Fruit fly (Drosophila melanogaster) whole organism, adult: ENCODE results near the gene CG10804.

Source experiments
- CG11617 ChIP-seq: fragments of 200-800 bp; sonication (Bioruptor generic); optimal IDR thresholded peaks from 2 replicates; lab custom pipeline; 2017; ENCODE audit warnings: mild to moderate bottlenecking, missing biosample characterization, missing genetic modification reagents, missing genetic modification characterization
- CG12768 ChIP-seq: fragments of 200-800 bp; sonication (Bioruptor generic); optimal IDR thresholded peaks from 2 replicates; lab custom pipeline; 2017; ENCODE audit warnings: missing biosample characterization, missing genetic modification characterization, mild to moderate bottlenecking, moderate library complexity, missing genetic modification reagents
- CG14711 ChIP-seq: fragments of 200-800 bp; sonication (Bioruptor generic); optimal IDR thresholded peaks from 2 replicates; lab custom pipeline; 2018; ENCODE audit warnings: missing biosample characterization, mild to moderate bottlenecking, missing genetic modification characterization, moderate library complexity
- CG1620 ChIP-seq: fragments of 200-800 bp; sonication (Bioruptor generic); optimal IDR thresholded peaks from 2 replicates; lab custom pipeline; 2016; ENCODE audit warnings: missing biosample characterization, missing genetic modification characterization
- CG33017 ChIP-seq: fragments of 200-800 bp; sonication (Bioruptor generic); optimal IDR thresholded peaks from 2 replicates; lab custom pipeline; 2018; ENCODE audit warnings: missing biosample characterization, mild to moderate bottlenecking, missing genetic modification characterization, moderate library complexity
- CG5204 ChIP-seq: fragments of 200-800 bp; sonication (Bioruptor generic); optimal IDR thresholded peaks from 2 replicates; lab custom pipeline; 2016; ENCODE audit warnings: missing biosample characterization, missing genetic modification characterization
- CG7045 ChIP-seq: fragments of 200-800 bp; sonication (Bioruptor generic); optimal IDR thresholded peaks from 2 replicates; lab custom pipeline; 2017; ENCODE audit warnings: missing biosample characterization, mild to moderate bottlenecking, missing genetic modification characterization
- CG7101 ChIP-seq: fragments of 200-800 bp; sonication (Bioruptor generic); optimal IDR thresholded peaks from 2 replicates; lab custom pipeline; 2018; ENCODE audit warnings: missing biosample characterization, mild to moderate bottlenecking, missing genetic modification characterization, moderate library complexity
- Clk ChIP-seq: fragments of 200-800 bp; sonication (Bioruptor generic); optimal IDR thresholded peaks from 2 replicates; lab custom pipeline; 2017; ENCODE audit warnings: missing biosample characterization, missing genetic modification characterization
- Crg-1 ChIP-seq: fragments of 200-800 bp; sonication (Bioruptor generic); optimal IDR thresholded peaks from 2 replicates; lab custom pipeline; 2016; ENCODE audit warnings: missing biosample characterization, missing genetic modification characterization
- Hr96 ChIP-seq: fragments of 200-800 bp; sonication (Bioruptor generic); optimal IDR thresholded peaks from 2 replicates; lab custom pipeline; 2016; ENCODE audit warnings: missing biosample characterization, missing genetic modification characterization
- Mnt ChIP-seq: fragments of 200-800 bp; sonication (Bioruptor generic); optimal IDR thresholded peaks from 2 replicates; lab custom pipeline; 2016; ENCODE audit warnings: missing biosample characterization, mild to moderate bottlenecking, missing genetic modification characterization
- bab1 ChIP-seq: fragments of 200-800 bp; sonication (Bioruptor generic); optimal IDR thresholded peaks from 3 replicates; lab custom pipeline; 2019; ENCODE audit warnings: missing biosample characterization, mild to moderate bottlenecking, missing genetic modification characterization, moderate library complexity
- cic ChIP-seq: fragments of 200-800 bp; sonication (Bioruptor generic); optimal IDR thresholded peaks from 2 replicates; lab custom pipeline; 2017; ENCODE audit warnings: missing biosample characterization, mild to moderate bottlenecking, missing genetic modification characterization, moderate library complexity
- cnc ChIP-seq, 2 experiments: fragments of >200 bp; optimal IDR thresholded peaks; 2 replicates each; lab custom pipeline; 2017
- kay ChIP-seq: fragments of 200-800 bp; sonication (Bioruptor generic); peaks from one replicate; lab custom pipeline; 2016; ENCODE audit warnings: missing biosample characterization, missing genetic modification characterization, borderline replicate concordance
- ovo ChIP-seq: fragments of 200-800 bp; sonication (Bioruptor generic); optimal IDR thresholded peaks from 2 replicates; lab custom pipeline; 2016; ENCODE audit warnings: missing biosample characterization, missing genetic modification characterization
- pad ChIP-seq: fragments of 200-800 bp; sonication (Bioruptor generic); optimal IDR thresholded peaks from 3 replicates; lab custom pipeline; 2017; ENCODE audit warnings: missing biosample characterization, missing genetic modification characterization, mild to moderate bottlenecking, moderate library complexity, missing genetic modification reagents
- tj ChIP-seq: fragments of 200-800 bp; sonication (Bioruptor generic); optimal IDR thresholded peaks from 3 replicates; lab custom pipeline; 2017; ENCODE audit warnings: missing biosample characterization, mild to moderate bottlenecking, missing genetic modification characterization, moderate library complexity
- toe ChIP-seq: fragments of 200-800 bp; sonication (Bioruptor generic); optimal IDR thresholded peaks from 2 replicates; lab custom pipeline; 2016; ENCODE audit warnings: missing biosample characterization, missing genetic modification characterization

The CG10804 gene

DNA sequence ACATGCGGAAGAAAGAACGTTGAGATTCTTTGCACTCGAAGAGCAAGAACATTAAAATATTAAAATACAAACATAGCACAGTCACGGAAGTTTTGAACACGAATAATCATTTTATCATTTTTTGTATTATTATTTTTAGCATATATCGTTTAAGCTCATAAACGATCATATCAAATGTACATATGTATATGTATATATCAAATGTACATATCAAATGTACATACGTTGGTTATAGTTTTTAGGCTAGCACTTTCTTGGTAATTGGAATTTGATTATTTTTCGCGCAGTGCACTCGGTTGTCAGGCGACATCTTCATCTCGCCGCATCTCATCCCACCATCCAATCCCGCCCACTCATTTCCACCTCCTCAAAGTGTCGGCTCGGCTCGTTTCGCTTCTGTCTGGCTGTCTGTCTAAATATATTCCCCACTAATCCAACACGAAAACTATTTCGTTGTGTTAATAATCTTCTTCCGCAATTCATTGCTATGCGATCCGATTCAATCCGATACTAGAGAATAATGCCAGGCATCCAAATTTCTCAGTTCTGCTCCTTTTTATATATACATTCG, 26.6 kb downstream of the CG10804 start:
- TF ChIP-seq pad (GFP tag; lab: Kevin White, UChicago) (no peak), tj (GFP tag; lab: Kevin White, UChicago) (no peak), CG14711 (tag; lab: Kevin White, UChicago) (no peak), cic (GFP tag; lab: Kevin White, UChicago) (no peak), Clk (GFP tag; lab: Kevin White, UChicago) (no peak), CG12768 (GFP tag; lab: Kevin White, UChicago) (no peak), Hr96 (GFP tag; lab: Kevin White, UChicago) (no peak), bab1 (no peak), CG7101 (tag; lab: Kevin White, UChicago) (no peak), CG11617 (GFP tag; lab: Kevin White, UChicago) (no peak), Mnt (GFP tag; lab: Kevin White, UChicago) (no peak), cnc (optimal IDR thresholded peaks at IDR 0.05; lab: Kevin White, UChicago) (no peak), CG33017 (tag; lab: Kevin White, UChicago) (no peak)

dm6 chrX:3454715-3455114, 27.4 kb downstream of the CG10804 start:
- TF ChIP-seq CG12768 (GFP tag; lab: Kevin White, UChicago) (no peak), pad (GFP tag; lab: Kevin White, UChicago) (no peak), kay (GFP tag; lab: Kevin White, UChicago) (no peak), CG1620 (GFP tag; lab: Kevin White, UChicago) (no peak), CG5204 (GFP tag; lab: Kevin White, UChicago) (no peak), toe (GFP tag; lab: Kevin White, UChicago) (no peak), CG7101 (tag; lab: Kevin White, UChicago) (no peak), CG14711 (tag; lab: Kevin White, UChicago) (no peak), bab1 (no peak), tj (GFP tag; lab: Kevin White, UChicago) (no peak), ovo (GFP tag; lab: Kevin White, UChicago) (no peak), cnc (optimal IDR thresholded peaks at IDR 0.05; lab: Kevin White, UChicago) (no peak), Clk (GFP tag; lab: Kevin White, UChicago) (no peak), Hr96 (GFP tag; lab: Kevin White, UChicago) (no peak), CG7045 (GFP tag; lab: Kevin White, UChicago) (no peak), CG11617 (GFP tag; lab: Kevin White, UChicago) (no peak), CG33017 (tag; lab: Kevin White, UChicago) (no peak), Mnt (GFP tag; lab: Kevin White, UChicago) (no peak), cic (GFP tag; lab: Kevin White, UChicago) (no peak), Crg-1 (GFP tag; lab: Kevin White, UChicago) (no peak)

DNA sequence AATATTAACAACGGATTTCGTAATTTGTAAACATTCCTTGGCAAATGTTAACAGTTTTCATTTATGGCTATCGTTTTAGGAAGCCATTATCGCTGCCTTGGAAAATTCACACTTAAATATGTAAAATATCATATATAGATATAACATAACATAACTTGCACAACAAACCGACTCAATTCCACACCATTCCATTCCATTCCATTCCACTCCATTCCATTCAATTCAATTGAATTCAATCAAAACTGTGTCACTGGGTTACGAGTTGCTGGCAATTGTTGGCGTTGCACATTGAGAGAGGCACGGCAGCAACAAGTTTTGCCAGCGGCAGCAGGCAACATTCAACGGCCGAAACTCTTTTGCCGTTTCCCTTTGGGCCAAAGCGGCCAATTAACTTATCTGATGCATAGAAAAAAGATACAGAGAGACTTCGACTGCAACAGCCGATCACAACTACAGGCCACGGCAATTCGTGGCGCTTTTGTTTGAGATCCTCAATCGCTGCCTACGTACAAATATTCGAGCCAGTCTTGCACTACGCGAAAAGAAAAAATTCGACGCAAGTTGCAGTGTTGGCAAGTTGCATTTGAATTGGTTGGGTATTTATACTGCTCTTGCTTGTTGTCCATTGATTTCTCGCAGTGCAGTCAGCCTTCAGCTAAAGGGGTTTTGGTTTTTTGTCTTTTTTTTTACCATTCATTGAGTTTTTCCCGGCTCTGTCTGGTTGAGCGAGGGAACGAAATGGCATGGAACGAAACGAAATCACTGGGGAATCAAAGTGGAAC, 28.9 kb downstream of the CG10804 start:
- no peak for TF ChIP-seq CG33017 (tag; lab: Kevin White, UChicago)
- TF ChIP-seq tj (GFP tag; lab: Kevin White, UChicago) = no peak
- TF ChIP-seq Crg-1 (GFP tag; lab: Kevin White, UChicago) = no peak
- TF ChIP-seq kay (GFP tag; lab: Kevin White, UChicago) = no peak
- no peak for TF ChIP-seq CG14711 (tag; lab: Kevin White, UChicago)
- no peak for TF ChIP-seq CG5204 (GFP tag; lab: Kevin White, UChicago)
- no peak for TF ChIP-seq ovo (GFP tag; lab: Kevin White, UChicago)
- no peak for TF ChIP-seq Mnt (GFP tag; lab: Kevin White, UChicago)
- no peak for TF ChIP-seq cic (GFP tag; lab: Kevin White, UChicago)
- no peak for TF ChIP-seq toe (GFP tag; lab: Kevin White, UChicago)
- no peak for TF ChIP-seq pad (GFP tag; lab: Kevin White, UChicago)
- no peak for TF ChIP-seq CG7101 (tag; lab: Kevin White, UChicago)
- no peak for TF ChIP-seq Hr96 (GFP tag; lab: Kevin White, UChicago)

DNA sequence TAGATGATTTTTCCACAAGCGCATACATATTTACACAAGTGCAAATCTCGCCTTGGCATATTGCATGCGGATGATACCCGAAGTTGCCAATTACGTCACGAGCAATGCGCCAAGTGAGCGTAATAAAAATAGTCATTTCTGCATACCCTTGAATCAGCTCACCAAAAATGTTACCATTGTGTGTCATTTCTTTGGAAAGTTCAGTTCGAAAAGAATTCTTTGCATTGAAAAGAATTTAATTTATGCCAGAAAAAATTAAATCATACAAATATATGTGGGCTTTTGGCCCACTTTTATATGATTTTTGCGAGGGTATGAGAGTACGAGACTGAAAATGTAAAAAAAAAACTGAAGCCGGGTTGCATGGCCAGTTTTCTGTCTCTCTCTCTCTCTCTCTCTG, 30.2 kb downstream of the CG10804 start:
- TF ChIP-seq ovo (GFP tag; lab: Kevin White, UChicago) = no peak
- no peak for TF ChIP-seq toe (GFP tag; lab: Kevin White, UChicago)
- no peak for TF ChIP-seq pad (GFP tag; lab: Kevin White, UChicago)
- TF ChIP-seq CG33017 (tag; lab: Kevin White, UChicago) = no peak
- TF ChIP-seq kay (GFP tag; lab: Kevin White, UChicago) = no peak
- no peak for TF ChIP-seq tj (GFP tag; lab: Kevin White, UChicago)
- no peak for TF ChIP-seq CG5204 (GFP tag; lab: Kevin White, UChicago)
- no peak for TF ChIP-seq CG1620 (GFP tag; lab: Kevin White, UChicago)
- TF ChIP-seq Crg-1 (GFP tag; lab: Kevin White, UChicago) = no peak
- TF ChIP-seq cic (GFP tag; lab: Kevin White, UChicago) = no peak
- TF ChIP-seq CG7045 (GFP tag; lab: Kevin White, UChicago) = no peak
- TF ChIP-seq Clk (GFP tag; lab: Kevin White, UChicago) = no peak
- no peak for TF ChIP-seq Mnt (GFP tag; lab: Kevin White, UChicago)
- no peak for TF ChIP-seq CG7101 (tag; lab: Kevin White, UChicago)
- TF ChIP-seq CG11617 (GFP tag; lab: Kevin White, UChicago) = no peak
- TF ChIP-seq CG12768 (GFP tag; lab: Kevin White, UChicago) = no peak
- TF ChIP-seq bab1 = no peak

- TF ChIP-seq toe (GFP tag; lab: Kevin White, UChicago) = no peak
- TF ChIP-seq kay (GFP tag; lab: Kevin White, UChicago) = peak; percentile 54
- peak; percentile 33 for TF ChIP-seq cic (GFP tag; lab: Kevin White, UChicago)
- TF ChIP-seq Clk (GFP tag; lab: Kevin White, UChicago) = no peak
Observed at dm6 chrX:3451250-3451786, 30.8 kb downstream of the CG10804 start.
